Fruit fly (Drosophila melanogaster): ENCODE results near the gene Tango14.

dm6 chr2L:1157357-1157678 lies 1.1 kb upstream of the Tango14 start:
- TF ChIP-seq CG4496 (GFP tag; IDR thresholded peaks at IDR 0.05) (no peak), CG10348 (GFP tag; IDR thresholded peaks at IDR 0.05) (no peak), Pif1A (GFP tag; optimal IDR thresholded peaks at IDR 0.05) (no peak), rn (GFP tag; IDR thresholded peaks at IDR 0.05) (no peak), Snoo (tag; optimal IDR thresholded peaks at IDR 0.05) (no peak)

Data from whole organism, pupa.